Worm (Caenorhabditis elegans) whole organism, late embryonic: ENCODE data around the gene T22F3.11.

Experiments used
- C38D4.7 ChIP-seq: fragments of 200-800 bp; sonication (Bioruptor generic); optimal IDR thresholded peaks from 2 replicates; lab custom pipeline; 2018; ENCODE audit warnings: mild to moderate bottlenecking, missing genetic modification characterization, moderate library complexity, missing compliant biosample characterization
- K02D7.2 ChIP-seq: sonication (generic microtip); optimal IDR thresholded peaks from 2 replicates; lab custom pipeline; 2017; ENCODE audit warnings: mild to moderate bottlenecking, missing genetic modification characterization, missing compliant biosample characterization
- ceh-14 ChIP-seq: sonication (generic microtip); optimal IDR thresholded peaks from 2 replicates; lab custom pipeline; 2016; ENCODE audit warnings: missing genotype, missing genetic modification characterization, missing compliant biosample characterization
- ceh-18 ChIP-seq: sonication (generic microtip); optimal IDR thresholded peaks from 2 replicates; lab custom pipeline; 2016; ENCODE audit warnings: missing genetic modification characterization, missing compliant biosample characterization
- ceh-19 ChIP-seq: fragments of 200-800 bp; sonication (Bioruptor generic); optimal IDR thresholded peaks from 2 replicates; lab custom pipeline; 2018; ENCODE audit warnings: mild to moderate bottlenecking, missing genetic modification characterization, missing compliant biosample characterization
- ceh-22 ChIP-seq: sonication (generic microtip); optimal IDR thresholded peaks from 2 replicates; lab custom pipeline; 2017; ENCODE audit warnings: missing biosample characterization, missing genetic modification characterization
- ceh-24 ChIP-seq: sonication (generic microtip); optimal IDR thresholded peaks from 2 replicates; lab custom pipeline; 2016; ENCODE audit warnings: mild to moderate bottlenecking, missing genetic modification characterization, missing compliant biosample characterization
- ceh-31 ChIP-seq: sonication (generic microtip); optimal IDR thresholded peaks from 2 replicates; lab custom pipeline; 2016; ENCODE audit warnings: missing genetic modification characterization, missing compliant biosample characterization
- ceh-48 ChIP-seq: sonication (generic microtip); optimal IDR thresholded peaks from 2 replicates; lab custom pipeline; 2016; ENCODE audit warnings: missing genetic modification characterization, inconsistent platforms, missing compliant biosample characterization
- ceh-6 ChIP-seq: fragments of 200-800 bp; sonication (Bioruptor generic); optimal IDR thresholded peaks from 2 replicates; lab custom pipeline; 2018; ENCODE audit warnings: mild to moderate bottlenecking, missing genetic modification characterization, missing compliant biosample characterization
- ceh-9 ChIP-seq: sonication (generic microtip); optimal IDR thresholded peaks from 2 replicates; lab custom pipeline; 2016; ENCODE audit warnings: mild to moderate bottlenecking, missing genetic modification characterization, inconsistent platforms, missing compliant biosample characterization
- che-1 ChIP-seq: sonication (generic microtip); optimal IDR thresholded peaks from 2 replicates; lab custom pipeline; 2016; ENCODE audit warnings: mild to moderate bottlenecking, missing genetic modification characterization, missing compliant biosample characterization
- dmd-4 ChIP-seq: sonication (generic microtip); optimal IDR thresholded peaks from 2 replicates; lab custom pipeline; 2016; ENCODE audit warnings: borderline replicate concordance, missing genetic modification characterization, missing compliant biosample characterization
- dve-1 ChIP-seq: sonication (generic microtip); optimal IDR thresholded peaks from 2 replicates; lab custom pipeline; 2017; ENCODE audit warnings: antibody characterized with exemption, mild to moderate bottlenecking, missing genetic modification characterization, missing compliant biosample characterization
- elt-2 ChIP-seq: sonication (generic microtip); optimal IDR thresholded peaks from 2 replicates; lab custom pipeline; 2016; ENCODE audit warnings: missing genetic modification reagents, missing genetic modification characterization, missing compliant biosample characterization
- elt-4 ChIP-seq: sonication (generic microtip); optimal IDR thresholded peaks from 2 replicates; lab custom pipeline; 2016; ENCODE audit warnings: missing genetic modification characterization, missing compliant biosample characterization
- ets-4 ChIP-seq: sonication (generic microtip); optimal IDR thresholded peaks from 2 replicates; lab custom pipeline; 2016; ENCODE audit warnings: missing genetic modification characterization, missing compliant biosample characterization
- fax-1 ChIP-seq: sonication (generic microtip); optimal IDR thresholded peaks from 2 replicates; lab custom pipeline; 2016; ENCODE audit warnings: missing genotype, missing genetic modification characterization, missing compliant biosample characterization
- fkh-10 ChIP-seq: fragments of 150-350 bp; optimal IDR thresholded peaks from 2 replicates; lab custom pipeline; 2014; ENCODE audit warnings: missing biosample characterization, missing genetic modification reagents, missing genetic modification characterization
- fkh-6 ChIP-seq: sonication (generic microtip); optimal IDR thresholded peaks from 2 replicates; lab custom pipeline; 2016; ENCODE audit warnings: missing genetic modification characterization, missing compliant biosample characterization
- gmeb-2 ChIP-seq: sonication (generic microtip); optimal IDR thresholded peaks from 2 replicates; lab custom pipeline; 2016; ENCODE audit warnings: missing genetic modification characterization, inconsistent platforms, missing compliant biosample characterization
- hlh-30 ChIP-seq: sonication (generic microtip); optimal IDR thresholded peaks from 2 replicates; lab custom pipeline; 2017; ENCODE audit warnings: antibody characterized with exemption, missing genetic modification characterization, missing compliant biosample characterization; ENCODE audit not compliant: insufficient read depth
- hlh-8 ChIP-seq: sonication (generic microtip); optimal IDR thresholded peaks from 2 replicates; lab custom pipeline; 2016; ENCODE audit warnings: missing genotype, missing genetic modification characterization, missing compliant biosample characterization
- lim-6 ChIP-seq: sonication (generic microtip); optimal IDR thresholded peaks from 2 replicates; lab custom pipeline; 2016; ENCODE audit warnings: missing genetic modification characterization, missing compliant biosample characterization
- lin-11 ChIP-seq: fragments of 200-800 bp; sonication (Bioruptor generic); optimal IDR thresholded peaks from 2 replicates; lab custom pipeline; 2018; ENCODE audit warnings: mild to moderate bottlenecking, missing genetic modification characterization, missing compliant biosample characterization
- nfya-1 ChIP-seq: sonication (generic microtip); optimal IDR thresholded peaks from 2 replicates; lab custom pipeline; 2017; ENCODE audit warnings: missing genetic modification characterization, mild to moderate bottlenecking, missing compliant biosample characterization, antibody characterized with exemption, moderate library complexity
- nhr-11 ChIP-seq: fragments of 150-350 bp; optimal IDR thresholded peaks from 2 replicates; lab custom pipeline; 2014; ENCODE audit warnings: missing biosample characterization, missing genetic modification characterization
- npax-4 ChIP-seq: sonication (generic microtip); optimal IDR thresholded peaks from 2 replicates; lab custom pipeline; 2016; ENCODE audit warnings: missing genetic modification characterization, missing compliant biosample characterization
- pat-9 ChIP-seq: fragments of 200-800 bp; sonication (Bioruptor generic); optimal IDR thresholded peaks from 2 replicates; lab custom pipeline; 2018; ENCODE audit warnings: mild to moderate bottlenecking, missing genetic modification characterization, moderate library complexity, missing compliant biosample characterization
- pax-1 ChIP-seq: fragments of 150-350 bp; optimal IDR thresholded peaks from 2 replicates; lab custom pipeline; 2014; ENCODE audit warnings: missing biosample characterization, missing genetic modification characterization
- pha-2 ChIP-seq: sonication (generic microtip); optimal IDR thresholded peaks from 2 replicates; lab custom pipeline; 2017; ENCODE audit warnings: mild to moderate bottlenecking, missing genetic modification characterization, missing compliant biosample characterization
- pqm-1 ChIP-seq: sonication (generic microtip); optimal IDR thresholded peaks from 2 replicates; lab custom pipeline; 2016; ENCODE audit warnings: missing genetic modification characterization, missing compliant biosample characterization
- pros-1 ChIP-seq: fragments of 150-350 bp; optimal IDR thresholded peaks from 2 replicates; lab custom pipeline; 2014; ENCODE audit warnings: missing biosample characterization, missing genetic modification reagents, missing genetic modification characterization
- ref-2 ChIP-seq: sonication (generic microtip); optimal IDR thresholded peaks from 2 replicates; lab custom pipeline; 2016; ENCODE audit warnings: missing genetic modification characterization, missing compliant biosample characterization
- rnt-1 ChIP-seq: sonication (generic microtip); optimal IDR thresholded peaks from 2 replicates; lab custom pipeline; 2016; ENCODE audit warnings: missing genetic modification characterization, missing compliant biosample characterization
- sox-2 ChIP-seq: fragments of 200-800 bp; sonication (Bioruptor generic); IDR thresholded peaks from 2 replicates; pipeline ENCODE4 v1.3.6; 2022; ENCODE audit warnings: missing genetic modification reagents, missing genetic modification characterization, missing compliant biosample characterization
- tbx-2 ChIP-seq: sonication (generic microtip); optimal IDR thresholded peaks from 2 replicates; lab custom pipeline; 2016; ENCODE audit warnings: missing genetic modification characterization, missing compliant biosample characterization
- unc-3 ChIP-seq, 2 experiments: fragments of 200-800 bp in 1 of 2; sonication (Bioruptor generic) in 1 of 2; sonication (generic microtip) in 1 of 2; conservative IDR thresholded peaks in 1 of 2; optimal IDR thresholded peaks in 1 of 2; 2 replicates each; pipeline versions ENCODE4 v1.3.6 to Lab custom; 2016 to 2022; ENCODE audit warnings: missing compliant biosample characterization in 2 of 2, missing genetic modification characterization in 2 of 2, missing genetic modification reagents in 1 of 2
- unc-55 ChIP-seq: sonication (generic microtip); optimal IDR thresholded peaks from 2 replicates; lab custom pipeline; 2017; ENCODE audit warnings: missing biosample characterization, missing genetic modification reagents, missing genetic modification characterization
- ztf-16 ChIP-seq: sonication (generic microtip); optimal IDR thresholded peaks from 2 replicates; lab custom pipeline; 2017; ENCODE audit warnings: missing genetic modification characterization, missing compliant biosample characterization

T22F3.11 gene

ce11 chrV:3634293-3635016, 20.1 kb upstream of the T22F3.11 start:
- TF ChIP-seq dmd-4 (tag; lab: Kevin White, UChicago): no peak
- no peak for TF ChIP-seq ceh-48 (tag; lab: Kevin White, UChicago)
- TF ChIP-seq ceh-9 (tag; lab: Kevin White, UChicago): no peak
- TF ChIP-seq pqm-1 (tag; lab: Kevin White, UChicago): peak; percentile 28
- no peak for TF ChIP-seq fkh-10
- TF ChIP-seq elt-2: peak; percentile 38
- no peak for TF ChIP-seq hlh-8 (tag; lab: Kevin White, UChicago)

- TF ChIP-seq lim-6: no peak
- no peak for TF ChIP-seq ceh-31
- TF ChIP-seq ets-4: no peak
- no peak for TF ChIP-seq nhr-11 (tag; lab: Kevin White, UChicago)
- TF ChIP-seq sox-2 (GFP tag; lab: Robert Waterston, UW): no peak
- TF ChIP-seq rnt-1 (tag; lab: Kevin White, UChicago): no peak
- TF ChIP-seq pat-9: no peak
- no peak for TF ChIP-seq npax-4 (tag; lab: Kevin White, UChicago)
- TF ChIP-seq pax-1 (tag; lab: Kevin White, UChicago): no peak
- TF ChIP-seq ceh-14 (tag; lab: Kevin White, UChicago): no peak
- no peak for TF ChIP-seq ceh-18 (tag; lab: Kevin White, UChicago)
- TF ChIP-seq ceh-19 (GFP tag; lab: Kevin White, UChicago): no peak
- no peak for TF ChIP-seq ceh-9 (tag; lab: Kevin White, UChicago)
- no peak for TF ChIP-seq gmeb-2 (tag; lab: Kevin White, UChicago)
- TF ChIP-seq fkh-10: no peak
- no peak for TF ChIP-seq unc-55
- no peak for TF ChIP-seq unc-3 (GFP tag; conservative IDR thresholded peaks at IDR 0.05; lab: Robert Waterston, UW)
- TF ChIP-seq unc-3 (tag; optimal IDR thresholded peaks at IDR 0.05; lab: Kevin White, UChicago): no peak
- no peak for TF ChIP-seq ref-2 (tag; lab: Kevin White, UChicago)
- no peak for TF ChIP-seq ceh-24
These were observed 18.7 kb upstream of the T22F3.11 start, which contains the start of gene F59B1.2 for ce11 chrV:3633041-3633440. Gene F59B1.2, plus strand, starts transcription at chrV:3633341.

- TF ChIP-seq pax-1 (tag; lab: Kevin White, UChicago) (no peak), nfya-1 (tag; lab: Kevin White, UChicago) (peak; percentile 72)
These were observed 18.1 kb upstream of the T22F3.11 start for ce11 chrV:3632249-3633030.

- TF ChIP-seq tbx-2 (no peak), che-1 (tag; lab: Kevin White, UChicago) (no peak), lin-11 (tag; lab: Kevin White, UChicago) (no peak), ceh-6 (no peak), pros-1 (tag; lab: Kevin White, UChicago) (no peak), K02D7.2 (no peak), pha-2 (no peak), ztf-16 (tag; lab: Kevin White, UChicago) (no peak), elt-4 (tag; lab: Kevin White, UChicago) (no peak), fax-1 (tag; lab: Kevin White, UChicago) (no peak), fkh-6 (tag; lab: Kevin White, UChicago) (no peak), C38D4.7 (GFP tag; lab: Kevin White, UChicago) (no peak), dve-1 (tag; lab: Kevin White, UChicago) (no peak), hlh-30 (tag; lab: Kevin White, UChicago) (no peak), lim-6 (no peak), ceh-22 (tag; lab: Kevin White, UChicago) (no peak), pat-9 (no peak)
These were observed 17.2 kb upstream of the T22F3.11 start, which contains the start of gene F59B1.6 for ce11 chrV:3631591-3631990. Gene F59B1.6, minus strand, starts transcription at chrV:3631691.
